Fruit fly (Drosophila melanogaster): ENCODE data around the gene ssp2.

DNA sequence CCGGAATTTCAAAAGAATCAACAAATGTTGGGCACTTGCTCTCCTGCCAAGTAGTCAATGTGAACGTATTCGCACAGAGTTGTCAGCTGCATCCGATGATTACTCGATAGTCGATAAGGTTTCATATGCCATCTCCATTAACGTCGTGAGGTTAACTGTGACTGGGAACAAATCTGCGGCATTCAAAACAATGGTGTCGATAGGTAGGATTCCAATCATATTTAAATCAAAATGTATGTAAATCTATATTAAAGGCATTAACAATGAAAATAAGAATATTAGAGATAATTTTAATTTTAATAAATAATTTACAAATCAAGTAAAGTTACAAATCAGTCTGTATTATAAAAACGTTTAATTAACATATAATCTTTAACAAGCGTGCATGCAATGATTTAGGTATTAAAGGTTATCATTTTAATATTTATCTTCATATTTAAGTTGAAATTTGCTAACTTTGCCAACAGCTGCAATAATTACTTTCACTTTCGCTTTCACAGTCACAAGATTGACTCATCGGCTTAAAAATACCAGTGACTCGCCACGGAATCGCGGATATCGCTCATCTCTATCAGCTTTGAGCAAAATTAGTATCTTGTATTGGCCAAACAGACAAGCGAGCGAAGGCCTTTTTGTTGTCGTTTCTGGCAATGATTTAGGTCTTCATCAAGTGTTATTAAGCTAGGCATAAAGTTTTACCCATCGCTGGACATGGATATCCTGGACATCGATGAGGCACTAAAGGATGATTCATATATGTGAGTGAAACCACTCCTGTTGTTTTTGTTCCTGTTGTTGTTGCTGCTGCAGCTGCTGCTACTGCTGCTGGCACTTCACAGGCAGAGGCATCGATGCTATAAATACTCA, at the start of gene ssp2, which contains the start of the genes Meics and Nxf3:
- no peak for TF ChIP-seq CG8478 (optimal IDR thresholded peaks at IDR 0.05)
- no peak for TF ChIP-seq pan (optimal IDR thresholded peaks at IDR 0.05)

Measured in whole organism.